Worm (Caenorhabditis elegans): ENCODE measurements around the gene F02D8.4.
"Not testable (repeated sequence)": the region's sequence is repeated elsewhere in the genome, so short reads cannot be mapped to it uniquely, and the experiment has no call there.

F02D8.4 gene

DNA sequence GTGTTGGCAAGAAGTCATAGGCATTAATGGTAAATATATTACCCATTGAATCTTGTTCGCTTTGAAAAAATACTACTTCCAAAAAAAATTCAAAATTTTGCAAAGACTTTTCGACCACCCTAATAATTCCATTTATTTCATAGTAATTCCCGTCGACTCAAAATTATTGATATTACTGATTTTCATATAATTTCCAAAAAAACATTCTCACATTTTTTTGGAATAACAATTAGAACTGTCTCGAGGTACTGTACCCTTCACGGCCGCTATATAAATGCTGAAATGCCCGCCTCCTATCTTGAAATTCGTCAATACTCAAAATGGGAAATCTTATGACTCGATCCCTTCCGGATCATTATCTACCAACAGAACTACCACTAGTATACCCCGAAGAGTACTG is 38.9 kb downstream of the F02D8.4 start, which contains the start of gene F14H8.4:
Gene F14H8.4, plus strand, starts transcription at position 301 of the 400 bp plus-strand sequence.
- no peak for TF ChIP-seq unc-62 (GFP tag; optimal IDR thresholded peaks at IDR 0.05)

- TF ChIP-seq unc-62 (GFP tag; optimal IDR thresholded peaks at IDR 0.05): no peak
Measured at ce11 chrV:15028896-15029519, 44.3 kb downstream of the F02D8.4 start, which contains the start of gene F14H8.8. F14H8.8 (plus strand) TSS chrV:15029469.

DNA sequence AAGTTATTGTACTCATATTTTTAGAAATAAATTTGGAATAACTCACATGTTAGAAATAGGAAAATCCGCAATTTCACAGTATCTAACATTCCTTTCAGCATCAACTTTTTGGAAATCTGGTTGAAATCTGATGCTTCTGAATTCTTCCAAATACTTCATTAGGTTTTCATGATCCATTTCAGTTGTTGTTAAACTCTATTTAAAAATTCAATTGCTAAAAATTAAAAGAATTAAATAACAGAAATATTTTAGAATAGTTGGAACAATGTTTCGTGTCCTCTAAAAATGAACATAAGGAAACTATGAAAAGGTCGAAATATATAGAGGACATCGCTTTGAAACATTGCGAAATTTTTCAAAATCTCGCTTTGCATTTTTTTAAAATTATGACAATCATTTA is 46.7 kb downstream of the F02D8.4 start, which contains the start of gene cng-1:
Gene cng-1, minus strand, starts transcription at position 101 of the 400 bp plus-strand sequence.
- TF ChIP-seq unc-62 (GFP tag; optimal IDR thresholded peaks at IDR 0.05): not testable (repeated sequence)

- TF ChIP-seq unc-62 (GFP tag; optimal IDR thresholded peaks at IDR 0.05): not testable (repeated sequence)
Measured at ce11 chrV:15036769-15037168, 52.1 kb downstream of the F02D8.4 start, which contains the start of gene melo-3. melo-3 (minus strand) TSS chrV:15036869.

Data from whole organism, dauer.